Worm (Caenorhabditis elegans): ENCODE results near the gene txt-13.
A peak's percentile ranks its signal among the peaks of the same experiment; 100 is the strongest.

Gene txt-13

ce11 chrII:10525134-10525533 lies 45.3 kb upstream of the txt-13 start:
- no peak for TF ChIP-seq unc-55 (GFP tag; optimal IDR thresholded peaks at IDR 0.05)
- no peak for TF ChIP-seq ceh-30 (tag; optimal IDR thresholded peaks at IDR 0.05)
- TF ChIP-seq odd-2 (tag; optimal IDR thresholded peaks at IDR 0.05), result no peak

ce11 chrII:10527649-10528134 lies 42.7 kb upstream of the txt-13 start, which contains the start of gene mab-10:
mab-10 (plus strand) TSS chrII:10528084.
- peak; percentile 14 for TF ChIP-seq fax-1 (tag; optimal IDR thresholded peaks at IDR 0.05)
- TF ChIP-seq elt-4 (tag; optimal IDR thresholded peaks at IDR 0.05), result peak; percentile 49
- TF ChIP-seq ceh-48 (tag; optimal IDR thresholded peaks at IDR 0.05), result no peak

ce11 chrII:10529218-10529751 lies 41.1 kb upstream of the txt-13 start:
- TF ChIP-seq hlh-6 (tag; optimal IDR thresholded peaks at IDR 0.05) (peak; percentile 19), fkh-10 (GFP tag; optimal IDR thresholded peaks at IDR 0.05) (no peak)

- no peak for TF ChIP-seq unc-86 (tag; optimal IDR thresholded peaks at IDR 0.05)
- no peak for TF ChIP-seq unc-42 (tag; optimal IDR thresholded peaks at IDR 0.05)
- TF ChIP-seq F13H6.1 (tag; optimal IDR thresholded peaks at IDR 0.05), result no peak
- TF ChIP-seq ceh-30 (tag; optimal IDR thresholded peaks at IDR 0.05), result no peak
- TF ChIP-seq ceh-24 (tag; optimal IDR thresholded peaks at IDR 0.05), result no peak
- TF ChIP-seq ceh-9 (tag; optimal IDR thresholded peaks at IDR 0.05), result no peak
- no peak for TF ChIP-seq odd-2 (tag; optimal IDR thresholded peaks at IDR 0.05)
- TF ChIP-seq pha-4 (tag; optimal IDR thresholded peaks at IDR 0.05), result no peak
- TF ChIP-seq tbx-7 (tag; optimal IDR thresholded peaks at IDR 0.05), result no peak
- no peak for TF ChIP-seq ahr-1 (tag; optimal IDR thresholded peaks at IDR 0.05)
- no peak for TF ChIP-seq ama-1 (optimal IDR thresholded peaks at IDR 0.05)
- no peak for TF ChIP-seq Y22D7AL.16 (tag; optimal IDR thresholded peaks at IDR 0.05)
- no peak for TF ChIP-seq ref-2 (tag; optimal IDR thresholded peaks at IDR 0.05)
- no peak for TF ChIP-seq hlh-30 (tag; optimal IDR thresholded peaks at IDR 0.05; ENCODE audit: insufficient read depth)
- TF ChIP-seq ceh-34 (tag; optimal IDR thresholded peaks at IDR 0.05), result no peak
- no peak for TF ChIP-seq dmd-4 (tag; optimal IDR thresholded peaks at IDR 0.05; ENCODE audit: borderline replicate concordance)
- TF ChIP-seq hlh-13 (GFP tag; optimal IDR thresholded peaks at IDR 0.05), result no peak
- no peak for TF ChIP-seq fkh-6 (tag; optimal IDR thresholded peaks at IDR 0.05)
These were observed 39.5 kb upstream of the txt-13 start for ce11 chrII:10530907-10531306.

ce11 chrII:10531604-10532003 lies 38.8 kb upstream of the txt-13 start:
- TF ChIP-seq pax-1 (tag; optimal IDR thresholded peaks at IDR 0.05) (no peak), pha-2 (tag; optimal IDR thresholded peaks at IDR 0.05) (no peak), pqm-1 (tag; optimal IDR thresholded peaks at IDR 0.05) (no peak), ceh-22 (tag; optimal IDR thresholded peaks at IDR 0.05) (no peak), ceh-24 (tag; optimal IDR thresholded peaks at IDR 0.05) (no peak), ceh-31 (tag; optimal IDR thresholded peaks at IDR 0.05) (no peak), nhr-232 (tag; optimal IDR thresholded peaks at IDR 0.05) (no peak), ref-2 (tag; optimal IDR thresholded peaks at IDR 0.05) (no peak), fkh-6 (tag; optimal IDR thresholded peaks at IDR 0.05) (no peak), ceh-34 (tag; optimal IDR thresholded peaks at IDR 0.05) (no peak), F13H6.1 (tag; optimal IDR thresholded peaks at IDR 0.05) (no peak)

ce11 chrII:10533985-10534384 lies 36.4 kb upstream of the txt-13 start:
- TF ChIP-seq unc-86 (tag; optimal IDR thresholded peaks at IDR 0.05) (no peak), elt-4 (tag; optimal IDR thresholded peaks at IDR 0.05) (no peak), hlh-30 (tag; optimal IDR thresholded peaks at IDR 0.05; ENCODE audit: insufficient read depth) (no peak), fax-1 (tag; optimal IDR thresholded peaks at IDR 0.05) (no peak), tbx-2 (tag; optimal IDR thresholded peaks at IDR 0.05) (no peak), ceh-45 (GFP tag; IDR thresholded peaks at IDR 0.05) (no peak), ceh-6 (GFP tag; optimal IDR thresholded peaks at IDR 0.05) (no peak), T23F11.4 (GFP tag; optimal IDR thresholded peaks at IDR 0.05) (no peak), ttx-3 (tag; optimal IDR thresholded peaks at IDR 0.05) (no peak), ceh-9 (tag; optimal IDR thresholded peaks at IDR 0.05) (no peak), ceh-34 (tag; optimal IDR thresholded peaks at IDR 0.05) (no peak), pqm-1 (tag; optimal IDR thresholded peaks at IDR 0.05) (no peak), ahr-1 (tag; optimal IDR thresholded peaks at IDR 0.05) (no peak), ceh-14 (tag; optimal IDR thresholded peaks at IDR 0.05) (no peak), fkh-10 (GFP tag; optimal IDR thresholded peaks at IDR 0.05) (no peak), pax-1 (tag; optimal IDR thresholded peaks at IDR 0.05) (no peak), C38D4.7 (GFP tag; optimal IDR thresholded peaks at IDR 0.05) (no peak), unc-42 (tag; optimal IDR thresholded peaks at IDR 0.05) (no peak)
